Worm (Caenorhabditis elegans): Measurements from ENCODE around the gene Y116A8C.20.

ce11 chrIV:17021042-17021441 is 19.7 kb upstream of the Y116A8C.20 start:
- no peak for TF ChIP-seq F39B2.1 (GFP tag; IDR thresholded peaks at IDR 0.05)
- TF ChIP-seq pha-4 (tag; optimal IDR thresholded peaks at IDR 0.05), result no peak
- TF ChIP-seq nhr-179 (tag; optimal IDR thresholded peaks at IDR 0.05), result no peak
- TF ChIP-seq unc-130 (GFP tag; optimal IDR thresholded peaks at IDR 0.05), result no peak
- TF ChIP-seq mes-4 (tag; optimal IDR thresholded peaks at IDR 0.05), result no peak

Measured in whole organism, young adult.